Worm (Caenorhabditis elegans) whole organism, midembryonic: ENCODE results near the gene C04G2.5.

Experiments
- T22C8.4 ChIP-seq: fragments of 200-800 bp; sonication (Bioruptor generic); IDR thresholded peaks from 2 replicates; pipeline ENCODE4 v1.3.6; 2022; ENCODE audit warnings: missing genetic modification characterization, missing compliant biosample characterization
- med-1 ChIP-seq: sonication (generic microtip); optimal IDR thresholded peaks from 2 replicates; lab custom pipeline; 2017; ENCODE audit warnings: missing genetic modification characterization, mild to moderate bottlenecking, missing compliant biosample characterization, antibody characterized with exemption, missing genetic modification reagents; ENCODE audit not compliant: insufficient read depth
- ref-1 ChIP-seq: fragments of 200-800 bp; sonication (Bioruptor generic); conservative IDR thresholded peaks from 2 replicates; pipeline ENCODE4 v1.3.6; 2022; ENCODE audit warnings: missing genetic modification reagents, missing genetic modification characterization, missing compliant biosample characterization

DNA sequence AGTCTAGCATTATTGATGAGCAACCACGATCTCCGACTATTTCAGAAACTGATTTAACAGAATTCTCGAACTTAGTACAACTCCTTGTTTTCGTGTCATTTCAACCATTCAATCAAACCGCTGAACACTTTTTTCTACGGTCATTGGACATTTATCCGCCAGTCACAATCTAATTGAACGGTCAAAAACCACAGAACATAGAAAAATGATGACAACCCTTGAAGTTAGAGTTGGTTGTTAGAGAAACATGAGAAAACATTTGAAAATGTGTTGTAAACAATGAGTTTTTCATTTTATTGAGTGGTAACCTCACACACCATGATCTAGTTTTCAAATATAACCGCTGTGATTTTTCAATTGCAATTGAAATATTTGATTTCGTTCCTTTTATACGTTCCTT lies 49.4 kb upstream of the C04G2.5 start:
- TF ChIP-seq ref-1 (GFP tag; lab: Robert Waterston, UW) (no peak), T22C8.4 (no peak), med-1 (GFP tag; lab: Kevin White, UChicago) (no peak)
